Worm (Caenorhabditis elegans) whole organism, L4 larva: ENCODE results near the gene Y73F4A.3.
A peak's percentile ranks its signal among the peaks of the same experiment; 100 is the strongest.

Experiments used
- F10B5.3 ChIP-seq: sonication (generic microtip); optimal IDR thresholded peaks from 2 replicates; lab custom pipeline; 2016; ENCODE audit warnings: mild to moderate bottlenecking, missing genetic modification characterization, missing compliant biosample characterization
- F26F4.8 ChIP-seq: fragments of 200-800 bp; sonication (Bioruptor generic); conservative IDR thresholded peaks from 2 replicates; pipeline ENCODE4 v1.3.6; 2022; ENCODE audit warnings: missing genetic modification characterization, missing compliant biosample characterization
- Y48G9A.11 ChIP-seq: fragments of 200-800 bp; sonication (Bioruptor generic); IDR thresholded peaks from 2 replicates; pipeline ENCODE4 v1.3.6; 2022; ENCODE audit warnings: missing genetic modification reagents, missing genetic modification characterization, missing compliant biosample characterization
- aha-1 ChIP-seq: fragments of 150-350 bp; peaks from one replicate; lab custom pipeline; 2014; ENCODE audit warnings: missing biosample characterization, missing genetic modification characterization
- arid-1 ChIP-seq: fragments of 200-800 bp; sonication (Bioruptor generic); conservative IDR thresholded peaks from 2 replicates; pipeline ENCODE4 v1.3.6; 2022; ENCODE audit warnings: missing genetic modification reagents, missing genetic modification characterization, missing compliant biosample characterization
- ceh-32 ChIP-seq: sonication (generic microtip); optimal IDR thresholded peaks from 2 replicates; lab custom pipeline; 2016; ENCODE audit warnings: mild to moderate bottlenecking, missing genetic modification characterization, missing compliant biosample characterization; ENCODE audit not compliant: poor library complexity
- cey-2 ChIP-seq: sonication (generic microtip); optimal IDR thresholded peaks from 3 replicates; lab custom pipeline; 2017; ENCODE audit warnings: missing genetic modification characterization, mild to moderate bottlenecking, missing compliant biosample characterization, antibody characterized with exemption, borderline replicate concordance; ENCODE audit not compliant: insufficient read depth
- daf-19 ChIP-seq: fragments of 200-800 bp; sonication (Bioruptor generic); conservative IDR thresholded peaks from 2 replicates; pipeline ENCODE4 v1.3.6; 2022; ENCODE audit warnings: missing genetic modification characterization, missing compliant biosample characterization
- dmd-6 ChIP-seq: fragments of 200-800 bp; sonication (Bioruptor generic); IDR thresholded peaks from 2 replicates; pipeline ENCODE4 v1.3.6; 2022; ENCODE audit warnings: missing genetic modification reagents, missing genetic modification characterization, missing compliant biosample characterization
- duxl-1 ChIP-seq: sonication (generic microtip); optimal IDR thresholded peaks from 2 replicates; lab custom pipeline; 2016; ENCODE audit warnings: mild to moderate bottlenecking, missing genetic modification characterization, moderate library complexity, missing compliant biosample characterization; ENCODE audit not compliant: poor library complexity
- dve-1 ChIP-seq: sonication (generic microtip); optimal IDR thresholded peaks from 2 replicates; lab custom pipeline; 2017; ENCODE audit warnings: antibody characterized with exemption, mild to moderate bottlenecking, missing genetic modification characterization, missing compliant biosample characterization; ENCODE audit not compliant: insufficient read depth
- egl-43 ChIP-seq: fragments of 200-800 bp; sonication (Bioruptor generic); IDR thresholded peaks from 2 replicates; pipeline ENCODE4 v1.3.6; 2022; ENCODE audit warnings: missing genetic modification reagents, missing genetic modification characterization, missing compliant biosample characterization
- fkh-10 ChIP-seq: fragments of 150-350 bp; optimal IDR thresholded peaks from 2 replicates; lab custom pipeline; 2014; ENCODE audit warnings: missing biosample characterization, missing genetic modification reagents, missing genetic modification characterization
- hlh-30 ChIP-seq: sonication (generic microtip); optimal IDR thresholded peaks from 2 replicates; lab custom pipeline; 2017; ENCODE audit warnings: antibody characterized with exemption, mild to moderate bottlenecking, missing genetic modification characterization, missing compliant biosample characterization; ENCODE audit not compliant: insufficient read depth
- hmg-1.1 ChIP-seq: fragments of 200-800 bp; sonication (Bioruptor generic); IDR thresholded peaks from 2 replicates; pipeline ENCODE4 v1.3.6; 2022; ENCODE audit warnings: missing genetic modification reagents, missing genetic modification characterization, missing compliant biosample characterization
- lin-39 ChIP-seq: fragments of 150-350 bp; optimal IDR thresholded peaks from 2 replicates; lab custom pipeline; 2014; ENCODE audit warnings: missing biosample characterization, missing genetic modification reagents, missing genetic modification characterization
- lir-3 ChIP-seq: sonication (generic microtip); optimal IDR thresholded peaks from 2 replicates; lab custom pipeline; 2016; ENCODE audit warnings: mild to moderate bottlenecking, missing genetic modification characterization, missing compliant biosample characterization
- madf-9 ChIP-seq: fragments of 200-800 bp; sonication (Bioruptor generic); conservative IDR thresholded peaks from 2 replicates; pipeline ENCODE4 v1.3.6; 2022; ENCODE audit warnings: missing genetic modification reagents, missing genetic modification characterization, missing compliant biosample characterization
- mes-2 ChIP-seq: sonication (generic microtip); optimal IDR thresholded peaks from 2 replicates; lab custom pipeline; 2016; ENCODE audit warnings: missing genotype, mild to moderate bottlenecking, missing genetic modification characterization, missing compliant biosample characterization; ENCODE audit not compliant: poor library complexity, severe bottlenecking
- mxl-2 ChIP-seq: fragments of 200-800 bp; sonication (Bioruptor generic); conservative IDR thresholded peaks from 2 replicates; pipeline ENCODE4 v1.3.6; 2022; ENCODE audit warnings: missing genetic modification reagents, missing genetic modification characterization, missing compliant biosample characterization
- nhr-102 ChIP-seq: sonication (generic microtip); optimal IDR thresholded peaks from 2 replicates; lab custom pipeline; 2016; ENCODE audit warnings: mild to moderate bottlenecking, missing genetic modification characterization, moderate library complexity, missing compliant biosample characterization
- nhr-11 ChIP-seq: fragments of 150-350 bp; optimal IDR thresholded peaks from 2 replicates; lab custom pipeline; 2014; ENCODE audit warnings: missing biosample characterization, missing genetic modification characterization
- nhr-28 ChIP-seq: fragments of 150-350 bp; optimal IDR thresholded peaks from 2 replicates; lab custom pipeline; 2014; ENCODE audit warnings: missing biosample characterization, missing genetic modification characterization
- nhr-41 ChIP-seq: fragments of 200-800 bp; sonication (Bioruptor generic); IDR thresholded peaks from 2 replicates; pipeline ENCODE4 v1.3.6; 2022; ENCODE audit warnings: missing genetic modification reagents, missing genetic modification characterization, missing compliant biosample characterization
- nhr-77 ChIP-seq: fragments of 150-350 bp; optimal IDR thresholded peaks from 2 replicates; lab custom pipeline; 2014; ENCODE audit warnings: missing biosample characterization, missing genetic modification characterization
- php-3 ChIP-seq: fragments of 200-800 bp; sonication (Bioruptor generic); IDR thresholded peaks from 2 replicates; pipeline ENCODE4 v1.3.6; 2022; ENCODE audit warnings: missing genetic modification reagents, missing genetic modification characterization, missing compliant biosample characterization
- rbr-2 ChIP-seq: sonication (generic microtip); optimal IDR thresholded peaks from 2 replicates; lab custom pipeline; 2016; ENCODE audit warnings: missing genotype, missing genetic modification characterization, missing compliant biosample characterization
- set-16 ChIP-seq: fragments of 200-800 bp; sonication (Bioruptor generic); IDR thresholded peaks from 2 replicates; pipeline ENCODE4 v1.3.6; 2022; ENCODE audit warnings: missing genetic modification reagents, missing genetic modification characterization, missing compliant biosample characterization
- skn-1 ChIP-seq: fragments of 150-350 bp; optimal IDR thresholded peaks from 2 replicates; lab custom pipeline; 2014; ENCODE audit warnings: missing biosample characterization, missing genetic modification characterization
- snpc-4 ChIP-seq: fragments of 150-350 bp; optimal IDR thresholded peaks from 2 replicates; lab custom pipeline; 2014; ENCODE audit warnings: missing biosample characterization, missing genetic modification characterization
- tra-1 ChIP-seq: fragments of 200-800 bp; sonication (Bioruptor generic); IDR thresholded peaks from 2 replicates; pipeline ENCODE4 v1.3.6; 2022; ENCODE audit warnings: missing genetic modification reagents, missing genetic modification characterization, missing compliant biosample characterization
- unc-39 ChIP-seq: sonication (generic microtip); optimal IDR thresholded peaks from 2 replicates; lab custom pipeline; 2017; ENCODE audit warnings: missing biosample characterization, missing genetic modification characterization
- zfp-3 ChIP-seq: fragments of 200-800 bp; sonication (Bioruptor generic); conservative IDR thresholded peaks from 2 replicates; pipeline ENCODE4 v1.3.6; 2022; ENCODE audit warnings: missing genetic modification reagents, missing genetic modification characterization, missing compliant biosample characterization

Y73F4A.3 gene

ce11 chrIV:9051036-9051435 lies 10.7 kb upstream of the Y73F4A.3 start:
- TF ChIP-seq aha-1 (tag; lab: Kevin White, UChicago) (peak; percentile 83), nhr-28 (tag; lab: Kevin White, UChicago) (peak; percentile 77), nhr-11 (tag; lab: Kevin White, UChicago) (no peak), madf-9 (GFP tag; lab: Robert Waterston, UW) (no peak), hlh-30 (tag; lab: Kevin White, UChicago) (peak; percentile 23)

- TF ChIP-seq mes-2 (tag; lab: Kevin White, UChicago), result no peak
- TF ChIP-seq rbr-2, result no peak
- no peak for TF ChIP-seq hlh-30 (tag; lab: Kevin White, UChicago)
- TF ChIP-seq nhr-77 (tag; lab: Kevin White, UChicago), result no peak
- no peak for TF ChIP-seq cey-2
- TF ChIP-seq daf-19 (GFP tag; lab: Robert Waterston, UW), result no peak
- no peak for TF ChIP-seq lir-3
- no peak for TF ChIP-seq arid-1 (GFP tag; lab: Robert Waterston, UW)
- TF ChIP-seq dmd-6 (GFP tag; lab: Robert Waterston, UW), result no peak
- TF ChIP-seq Y48G9A.11 (GFP tag; lab: Robert Waterston, UW), result no peak
- no peak for TF ChIP-seq lin-39 (tag; lab: Kevin White, UChicago)
- TF ChIP-seq dve-1 (tag; lab: Kevin White, UChicago), result no peak
- no peak for TF ChIP-seq hmg-1.1
- no peak for TF ChIP-seq ceh-32 (tag; lab: Kevin White, UChicago)
- no peak for TF ChIP-seq unc-39 (tag; lab: Kevin White, UChicago)
- no peak for TF ChIP-seq zfp-3
- no peak for TF ChIP-seq skn-1
- TF ChIP-seq nhr-41 (GFP tag; lab: Robert Waterston, UW), result no peak
- no peak for TF ChIP-seq mxl-2 (GFP tag; lab: Robert Waterston, UW)
These were observed 5.0 kb upstream of the Y73F4A.3 start, which contains the start of gene Y73F4A.1 for ce11 chrIV:9045252-9045651. TSS of gene Y73F4A.1 (minus strand) at chrIV:9045352.

- TF ChIP-seq nhr-28 (tag; lab: Kevin White, UChicago) (peak; percentile 49), duxl-1 (tag; lab: Kevin White, UChicago) (no peak)
These were observed 2.9 kb upstream of the Y73F4A.3 start, which contains the start of gene Y73F4A.2 for ce11 chrIV:9043224-9043623. TSS of gene Y73F4A.2 (minus strand) at chrIV:9043347.

ce11 chrIV:9037063-9037462 lies 3.2 kb downstream of the Y73F4A.3 start, which contains the start of gene C53D6.7:
TSS of gene C53D6.7 (minus strand) at chrIV:9037163.
- TF ChIP-seq snpc-4 (tag; lab: Kevin White, UChicago), result no peak
- no peak for TF ChIP-seq egl-43 (GFP tag; lab: Robert Waterston, UW)
- no peak for TF ChIP-seq nhr-77 (tag; lab: Kevin White, UChicago)
- TF ChIP-seq tra-1 (GFP tag; lab: Robert Waterston, UW), result no peak
- TF ChIP-seq hmg-1.1, result no peak
- no peak for TF ChIP-seq F10B5.3 (tag; lab: Kevin White, UChicago)
- no peak for TF ChIP-seq cey-2
- TF ChIP-seq set-16 (GFP tag; lab: Robert Waterston, UW), result no peak
- no peak for TF ChIP-seq php-3
- no peak for TF ChIP-seq nhr-102
- no peak for TF ChIP-seq fkh-10 (GFP tag; lab: Kevin White, UChicago)
- no peak for TF ChIP-seq F26F4.8

DNA sequence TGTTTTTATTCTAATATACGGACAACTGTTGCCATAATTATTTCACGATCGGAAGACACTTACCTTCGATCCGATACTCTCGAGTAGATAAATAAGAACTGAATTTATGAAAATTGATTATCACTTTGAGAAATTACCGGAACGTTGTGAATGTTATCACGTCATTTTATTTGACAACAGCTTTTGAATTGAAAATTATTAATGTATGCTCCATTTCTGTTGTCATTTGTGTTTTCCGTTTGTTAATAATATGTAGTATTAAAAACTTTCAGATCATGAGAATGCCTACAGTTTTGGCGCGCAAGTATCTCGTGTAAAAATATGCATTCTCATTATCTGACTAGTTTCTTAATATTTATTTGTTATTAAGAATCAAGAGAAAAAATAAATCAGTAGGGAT lies 6.0 kb downstream of the Y73F4A.3 start, which contains the start of gene C53D6.10:
TSS of gene C53D6.10 (minus strand) at position 101 of the 400 bp plus-strand sequence.
- no peak for TF ChIP-seq Y48G9A.11 (GFP tag; lab: Robert Waterston, UW)
